Fruit fly (Drosophila melanogaster) whole organism, embryonic: ENCODE measurements around the gene Ir94a.
A peak's percentile ranks its signal among the peaks of the same experiment; 100 is the strongest.

ENCODE experiments used
- Aef1 ChIP-seq: fragments of 200-800 bp; sonication (Bioruptor generic); IDR thresholded peaks from 3 replicates; pipeline ENCODE4 v1.3.6; 2022; ENCODE audit warnings: missing biosample characterization, missing genetic modification characterization
- CG10147 ChIP-seq: fragments of 200-800 bp; sonication (Bioruptor generic); optimal IDR thresholded peaks from 2 replicates; lab custom pipeline; 2019; ENCODE audit warnings: missing biosample characterization, mild to moderate bottlenecking, missing genetic modification characterization, moderate library complexity
- CG1024 ChIP-seq: fragments of 200-800 bp; sonication (Bioruptor generic); IDR thresholded peaks from 2 replicates; pipeline ENCODE4 v1.3.6; 2022; ENCODE audit warnings: missing biosample characterization, missing genetic modification characterization
- CG11093 ChIP-seq: fragments of 200-800 bp; sonication (Bioruptor generic); IDR thresholded peaks from 3 replicates; pipeline ENCODE4 v1.3.6; 2022; ENCODE audit warnings: missing biosample characterization, missing genetic modification characterization
- CG13287 ChIP-seq: fragments of 200-800 bp; sonication (Bioruptor generic); IDR thresholded peaks from 2 replicates; pipeline ENCODE4 v1.3.6; 2022; ENCODE audit warnings: missing biosample characterization, missing genetic modification characterization; ENCODE audit not compliant: partially characterized antibody
- CG14441 ChIP-seq: fragments of 200-800 bp; sonication (Bioruptor generic); IDR thresholded peaks from 2 replicates; pipeline ENCODE4 v1.3.6; 2022; ENCODE audit warnings: missing biosample characterization, missing genetic modification characterization
- CG15601 ChIP-seq: fragments of 200-800 bp; sonication (Bioruptor generic); optimal IDR thresholded peaks from 3 replicates; lab custom pipeline; 2019; ENCODE audit warnings: missing biosample characterization, mild to moderate bottlenecking, missing genetic modification characterization, moderate library complexity
- CG1832 ChIP-seq: fragments of 200-800 bp; sonication (Bioruptor generic); optimal IDR thresholded peaks from 2 replicates; lab custom pipeline; 2017; ENCODE audit warnings: missing biosample characterization, mild to moderate bottlenecking, missing genetic modification characterization, inconsistent platforms
- CG30431 ChIP-seq: fragments of 200-800 bp; sonication (Bioruptor generic); optimal IDR thresholded peaks from 2 replicates; lab custom pipeline; 2017; ENCODE audit warnings: missing biosample characterization, missing genetic modification characterization
- CG31441 ChIP-seq: fragments of 200-800 bp; sonication (Bioruptor generic); IDR thresholded peaks from 2 replicates; pipeline ENCODE4 v1.3.6; 2022; ENCODE audit warnings: missing biosample characterization, missing genetic modification characterization
- CG3281 ChIP-seq: fragments of 200-800 bp; sonication (Bioruptor generic); optimal IDR thresholded peaks from 3 replicates; lab custom pipeline; 2017; ENCODE audit warnings: missing biosample characterization, mild to moderate bottlenecking, missing genetic modification characterization
- CG34376 ChIP-seq: fragments of 200-800 bp; sonication (Bioruptor generic); optimal IDR thresholded peaks from 2 replicates; lab custom pipeline; 2018; ENCODE audit warnings: missing biosample characterization, mild to moderate bottlenecking, missing genetic modification characterization
- CG42726 ChIP-seq: fragments of 200-800 bp; sonication (Bioruptor generic); IDR thresholded peaks from 2 replicates; pipeline ENCODE4 v1.3.6; 2022; ENCODE audit warnings: missing biosample characterization, missing genetic modification characterization; ENCODE audit not compliant: partially characterized antibody
- CG4282 ChIP-seq: fragments of 200-800 bp; sonication (Bioruptor generic); optimal IDR thresholded peaks from 2 replicates; lab custom pipeline; 2016; ENCODE audit warnings: missing biosample characterization, missing genetic modification characterization
- CG4424 ChIP-seq: fragments of 200-800 bp; sonication (Bioruptor generic); optimal IDR thresholded peaks from 3 replicates; lab custom pipeline; 2016; ENCODE audit warnings: missing biosample characterization, missing genetic modification characterization
- CG5245 ChIP-seq: fragments of 200-800 bp; sonication (Bioruptor generic); optimal IDR thresholded peaks from 3 replicates; lab custom pipeline; 2016; ENCODE audit warnings: missing biosample characterization, missing genetic modification characterization
- CG7271 ChIP-seq: fragments of 200-800 bp; sonication (Bioruptor generic); optimal IDR thresholded peaks from 2 replicates; lab custom pipeline; 2018; ENCODE audit warnings: missing biosample characterization, mild to moderate bottlenecking, missing genetic modification characterization, moderate library complexity
- CG7372 ChIP-seq: fragments of 200-800 bp; sonication (Bioruptor generic); IDR thresholded peaks from 2 replicates; pipeline ENCODE4 v1.3.6; 2022; ENCODE audit warnings: missing biosample characterization, missing genetic modification characterization
- CG7839 ChIP-seq: fragments of 200-800 bp; sonication (Bioruptor generic); optimal IDR thresholded peaks from 3 replicates; lab custom pipeline; 2018; ENCODE audit warnings: missing biosample characterization, mild to moderate bottlenecking, missing genetic modification characterization, moderate library complexity
- CG8089 ChIP-seq: fragments of 200-800 bp; sonication (Bioruptor generic); optimal IDR thresholded peaks from 3 replicates; lab custom pipeline; 2016; ENCODE audit warnings: missing biosample characterization, missing genetic modification characterization
- CG8281 ChIP-seq: fragments of 200-800 bp; sonication (Bioruptor generic); optimal IDR thresholded peaks from 2 replicates; lab custom pipeline; 2018; ENCODE audit warnings: missing biosample characterization, mild to moderate bottlenecking, missing genetic modification characterization, moderate library complexity
- CG8924 ChIP-seq: fragments of 200-800 bp; optimal IDR thresholded peaks from 3 replicates; lab custom pipeline; 2019; ENCODE audit warnings: missing biosample characterization, mild to moderate bottlenecking, missing genetic modification characterization, moderate library complexity
- CG9437 ChIP-seq: fragments of 200-800 bp; sonication (Bioruptor generic); optimal IDR thresholded peaks from 2 replicates; lab custom pipeline; 2018; ENCODE audit warnings: missing biosample characterization, mild to moderate bottlenecking, missing genetic modification characterization
- CTCF ChIP-seq: fragments of 200-800 bp; sonication (Bioruptor generic); optimal IDR thresholded peaks from 2 replicates; lab custom pipeline; 2017; ENCODE audit warnings: missing biosample characterization, mild to moderate bottlenecking, missing genetic modification characterization, moderate library complexity
- D ChIP-seq, 2 experiments: fragments of 200-800 bp in 1 of 2; fragments of >200 bp in 1 of 2; sonication (Bioruptor generic) in 1 of 2; optimal IDR thresholded peaks; 2 replicates in 1 of 2; 3 replicates in 1 of 2; lab custom pipeline; 2017; ENCODE audit warnings: mild to moderate bottlenecking in 1 of 2, missing biosample characterization in 1 of 2, missing genetic modification characterization in 1 of 2, missing genetic modification reagents in 1 of 2
- Fer1 ChIP-seq: fragments of 200-800 bp; sonication (Bioruptor generic); optimal IDR thresholded peaks from 2 replicates; lab custom pipeline; 2017; ENCODE audit warnings: missing biosample characterization, mild to moderate bottlenecking, missing genetic modification characterization
- Hand ChIP-seq: fragments of 200-800 bp; sonication (Bioruptor generic); optimal IDR thresholded peaks from 2 replicates; lab custom pipeline; 2017; ENCODE audit warnings: mild to moderate bottlenecking, missing biosample characterization, missing genetic modification reagents, missing genetic modification characterization
- Hmx ChIP-seq: fragments of 200-800 bp; sonication (Bioruptor generic); optimal IDR thresholded peaks from 2 replicates; lab custom pipeline; 2016; ENCODE audit warnings: missing biosample characterization, missing genetic modification characterization
- Kr ChIP-seq: fragments of 200-800 bp; sonication (Bioruptor generic); optimal IDR thresholded peaks from 2 replicates; lab custom pipeline; 2017; ENCODE audit warnings: missing biosample characterization, mild to moderate bottlenecking, missing genetic modification characterization
- Nf-YA ChIP-seq: fragments of 200-800 bp; sonication (Bioruptor generic); IDR thresholded peaks from 2 replicates; pipeline ENCODE4 v1.3.6; 2022; ENCODE audit warnings: missing biosample characterization, missing genetic modification characterization
- Oli ChIP-seq: fragments of 200-800 bp; sonication (Bioruptor generic); optimal IDR thresholded peaks from 2 replicates; lab custom pipeline; 2018; ENCODE audit warnings: missing biosample characterization, mild to moderate bottlenecking, missing genetic modification characterization, moderate library complexity
- Pdp1 ChIP-seq, 2 experiments: fragments of 200-800 bp; sonication (Bioruptor generic); optimal IDR thresholded peaks; 3 replicates each; lab custom pipeline; 2016; ENCODE audit warnings: missing biosample characterization in 2 of 2, missing genetic modification characterization in 2 of 2, mild to moderate bottlenecking in 1 of 2, moderate library complexity in 1 of 2
- Poxn ChIP-seq: fragments of 200-800 bp; sonication (Bioruptor generic); IDR thresholded peaks from 2 replicates; pipeline ENCODE4 v1.3.6; 2022; ENCODE audit warnings: missing biosample characterization, missing genetic modification characterization
- Ravus ChIP-seq: fragments of 200-800 bp; sonication (Bioruptor generic); IDR thresholded peaks from 2 replicates; pipeline ENCODE4 v1.3.6; 2022; ENCODE audit warnings: missing biosample characterization, missing genetic modification characterization
- ato ChIP-seq: fragments of 200-800 bp; sonication (Bioruptor generic); IDR thresholded peaks from 2 replicates; pipeline ENCODE4 v1.3.6; 2022; ENCODE audit warnings: missing biosample characterization, missing genetic modification characterization; ENCODE audit not compliant: partially characterized antibody
- chinmo ChIP-seq: fragments of 200-800 bp; sonication (Bioruptor generic); IDR thresholded peaks from 4 replicates; pipeline ENCODE4 v1.3.6; 2022; ENCODE audit warnings: missing biosample characterization, missing genetic modification characterization; ENCODE audit not compliant: partially characterized antibody
- disco-r ChIP-seq: fragments of 200-800 bp; sonication (Bioruptor generic); optimal IDR thresholded peaks from 2 replicates; lab custom pipeline; 2016; ENCODE audit warnings: missing biosample characterization, missing genetic modification characterization
- fd96Cb ChIP-seq: fragments of 200-800 bp; sonication (Bioruptor generic); optimal IDR thresholded peaks from 2 replicates; lab custom pipeline; 2018; ENCODE audit warnings: missing biosample characterization, mild to moderate bottlenecking, missing genetic modification characterization, moderate library complexity
- fru ChIP-seq: fragments of >200 bp; optimal IDR thresholded peaks from 2 replicates; lab custom pipeline; 2017
- gem ChIP-seq: fragments of 200-800 bp; sonication (Bioruptor generic); optimal IDR thresholded peaks from 2 replicates; lab custom pipeline; 2019; ENCODE audit warnings: missing biosample characterization, mild to moderate bottlenecking, missing genetic modification characterization, moderate library complexity
- h ChIP-seq: fragments of >200 bp; optimal IDR thresholded peaks from 2 replicates; lab custom pipeline; 2017
- knrl ChIP-seq: fragments of 200-800 bp; sonication (Bioruptor generic); IDR thresholded peaks from 3 replicates; pipeline ENCODE4 v1.3.6; 2022; ENCODE audit warnings: missing biosample characterization, missing genetic modification characterization; ENCODE audit not compliant: partially characterized antibody
- lola ChIP-seq, 3 experiments: fragments of >200 bp in 2 of 3; fragments of 200-800 bp in 1 of 3; sonication (Bioruptor generic) in 1 of 3; optimal IDR thresholded peaks; 2 replicates each; lab custom pipeline; 2017 to 2019; ENCODE audit warnings: missing biosample characterization in 3 of 3, missing genetic modification characterization in 3 of 3, mild to moderate bottlenecking in 1 of 3, moderate library complexity in 1 of 3
- pfk ChIP-seq: fragments of 200-800 bp; sonication (Bioruptor generic); optimal IDR thresholded peaks from 2 replicates; lab custom pipeline; 2018; ENCODE audit warnings: missing biosample characterization, mild to moderate bottlenecking, missing genetic modification characterization, moderate library complexity
- pnt ChIP-seq: fragments of 200-800 bp; sonication (Bioruptor generic); optimal IDR thresholded peaks from 3 replicates; lab custom pipeline; 2016; ENCODE audit warnings: missing biosample characterization, missing genetic modification characterization
- run ChIP-seq: fragments of 200-800 bp; sonication (Bioruptor generic); optimal IDR thresholded peaks from 3 replicates; lab custom pipeline; 2018; ENCODE audit warnings: missing biosample characterization, mild to moderate bottlenecking, missing genetic modification characterization
- ssp ChIP-seq: fragments of 200-800 bp; sonication (Bioruptor generic); IDR thresholded peaks from 2 replicates; pipeline ENCODE4 v1.3.6; 2022; ENCODE audit warnings: missing biosample characterization, missing genetic modification characterization
- tgo ChIP-seq: fragments of 200-800 bp; sonication (Bioruptor generic); IDR thresholded peaks from 3 replicates; pipeline ENCODE4 v1.3.6; 2022; ENCODE audit warnings: missing biosample characterization, missing genetic modification characterization
- tna ChIP-seq: fragments of 200-800 bp; sonication (Bioruptor generic); IDR thresholded peaks from 2 replicates; pipeline ENCODE4 v1.3.6; 2022; ENCODE audit warnings: missing biosample characterization, missing genetic modification characterization; ENCODE audit not compliant: partially characterized antibody
- trem ChIP-seq: fragments of 200-800 bp; optimal IDR thresholded peaks from 3 replicates; lab custom pipeline; 2019; ENCODE audit warnings: missing biosample characterization, mild to moderate bottlenecking, missing genetic modification characterization, moderate library complexity
- ttk ChIP-seq: fragments of 200-800 bp; sonication (Bioruptor generic); IDR thresholded peaks from 2 replicates; pipeline ENCODE4 v2.1.2; 2022; ENCODE audit warnings: missing biosample characterization, missing genetic modification characterization
- zen2 ChIP-seq: fragments of 200-800 bp; sonication (Bioruptor generic); IDR thresholded peaks from 3 replicates; pipeline ENCODE4 v1.3.6; 2022; ENCODE audit warnings: missing biosample characterization, missing genetic modification characterization; ENCODE audit not compliant: partially characterized antibody

Ir94a gene

dm6 chr3R:22134462-22134861, 21.2 kb downstream of the Ir94a start (continued):
- TF ChIP-seq trem (tag; lab: Kevin White, UChicago) (no peak), fd96Cb (no peak), CG7271 (tag; lab: Kevin White, UChicago) (no peak), CG30431 (GFP tag; lab: Kevin White, UChicago) (no peak), CG13287 (GFP tag; lab: Robert Waterston, UW) (no peak), tna (GFP tag; lab: Robert Waterston, UW) (no peak), CG10147 (GFP tag; lab: Kevin White, UChicago) (no peak), CG42726 (GFP tag; lab: Robert Waterston, UW) (no peak), pnt (GFP tag; lab: Kevin White, UChicago) (no peak), CG7372 (no peak), CG7839 (tag; lab: Kevin White, UChicago) (no peak), ssp (GFP tag; lab: Robert Waterston, UW) (no peak), CG1832 (GFP tag; lab: Kevin White, UChicago) (no peak), CG11093 (no peak), pfk (no peak), Fer1 (GFP tag; lab: Kevin White, UChicago) (no peak), CG4424 (no peak), zen2 (GFP tag; lab: Robert Waterston, UW) (no peak), lola (GFP tag; optimal IDR thresholded peaks at IDR 0.05; lab: Kevin White, UChicago) (no peak), ato (no peak), CG8281 (peak; percentile 2), Nf-YA (no peak), chinmo (GFP tag; lab: Robert Waterston, UW) (no peak), CG8924 (tag; lab: Kevin White, UChicago) (peak; percentile 37), knrl (GFP tag; lab: Robert Waterston, UW) (no peak), CG1024 (GFP tag; lab: Robert Waterston, UW) (no peak), CG5245 (GFP tag; lab: Kevin White, UChicago) (no peak), Pdp1 (GFP tag; optimal IDR thresholded peaks at IDR 0.05; lab: Kevin White, UChicago) (no peak), CG14441 (GFP tag; lab: Robert Waterston, UW) (no peak), disco-r (GFP tag; lab: Kevin White, UChicago) (no peak), Hmx (GFP tag; lab: Kevin White, UChicago) (no peak), Poxn (no peak), CG8089 (GFP tag; lab: Kevin White, UChicago) (no peak), Aef1 (GFP tag; lab: Robert Waterston, UW) (no peak), Hand (GFP tag; lab: Kevin White, UChicago) (no peak), CTCF (no peak), Oli (tag; lab: Kevin White, UChicago) (no peak), ttk (GFP tag; lab: Robert Waterston, UW) (no peak), run (tag; lab: Kevin White, UChicago) (no peak), tgo (GFP tag; lab: Robert Waterston, UW) (no peak), gem (no peak), CG4282 (GFP tag; lab: Kevin White, UChicago) (no peak), CG9437 (GFP tag; lab: Kevin White, UChicago) (no peak), fru (lab: Kevin White, UChicago) (no peak), Ravus (GFP tag; lab: Robert Waterston, UW) (no peak), CG34376 (no peak), Kr (GFP tag; lab: Kevin White, UChicago) (peak; percentile 75), CG15601 (tag; lab: Kevin White, UChicago) (no peak), CG31441 (no peak), CG3281 (GFP tag; lab: Kevin White, UChicago) (no peak), D (optimal IDR thresholded peaks at IDR 0.05; lab: Kevin White, UChicago) (peak; percentile 65), D (GFP tag; optimal IDR thresholded peaks at IDR 0.05; lab: Kevin White, UChicago) (no peak), h (lab: Kevin White, UChicago) (no peak)
